Fruit fly (Drosophila melanogaster) whole organism, wandering third instar larva: Measurements from ENCODE around the gene CG6739.

Experiments
- Abd-B ChIP-seq: fragments of >200 bp; optimal IDR thresholded peaks from 2 replicates; lab custom pipeline; 2017; ENCODE audit warnings: missing biosample characterization, missing genetic modification characterization
- CG32264 ChIP-seq: fragments of 200-800 bp; sonication (Bioruptor generic); optimal IDR thresholded peaks from 2 replicates; lab custom pipeline; 2016; ENCODE audit warnings: missing biosample characterization, missing genetic modification characterization
- CG9705 ChIP-seq: fragments of 200-800 bp; sonication (Bioruptor generic); optimal IDR thresholded peaks from 2 replicates; lab custom pipeline; 2018; ENCODE audit warnings: missing biosample characterization, mild to moderate bottlenecking, missing genetic modification characterization
- CrebA ChIP-seq: fragments of 200-800 bp; sonication (Bioruptor generic); optimal IDR thresholded peaks from 2 replicates; lab custom pipeline; 2016; ENCODE audit warnings: missing biosample characterization, mild to moderate bottlenecking, missing genetic modification characterization, borderline replicate concordance
- Dfd ChIP-seq: fragments of >200 bp; optimal IDR thresholded peaks from 2 replicates; lab custom pipeline; 2017; ENCODE audit warnings: missing biosample characterization, missing genetic modification characterization
- Dif ChIP-seq: fragments of 200-275, 200-300 bp; sonication (Bioruptor generic); optimal IDR thresholded peaks from 2 replicates; lab custom pipeline; 2018; ENCODE audit warnings: missing biosample characterization, missing genetic modification characterization; ENCODE audit not compliant: partially characterized antibody
- GATAd ChIP-seq: sonication (Bioruptor generic); optimal IDR thresholded peaks from 2 replicates; lab custom pipeline; 2016; ENCODE audit warnings: missing biosample characterization, missing genetic modification characterization
- Hr78 ChIP-seq: fragments of >200 bp; optimal IDR thresholded peaks from 2 replicates; lab custom pipeline; 2017; ENCODE audit warnings: missing biosample characterization, missing genetic modification characterization
- Hr83 ChIP-seq: fragments of 200-300 bp; sonication (Bioruptor generic); optimal IDR thresholded peaks from 2 replicates; lab custom pipeline; 2016; ENCODE audit warnings: missing biosample characterization, mild to moderate bottlenecking, missing genetic modification characterization, moderate library complexity; ENCODE audit not compliant: poor library complexity, severe bottlenecking
- Mio ChIP-seq: sonication (Bioruptor generic); optimal IDR thresholded peaks from 2 replicates; lab custom pipeline; 2016; ENCODE audit warnings: missing biosample characterization, missing genetic modification characterization
- Myc ChIP-seq: fragments of >200 bp; optimal IDR thresholded peaks from 2 replicates; lab custom pipeline; 2017
- N ChIP-seq: fragments of >200 bp; optimal IDR thresholded peaks from 2 replicates; lab custom pipeline; 2018; ENCODE audit warnings: missing biosample characterization, missing external identifiers, missing genetic modification characterization
- OdsH ChIP-seq: fragments of 200-800 bp; sonication (Bioruptor generic); optimal IDR thresholded peaks from 2 replicates; lab custom pipeline; 2016; ENCODE audit warnings: missing biosample characterization, mild to moderate bottlenecking, missing genetic modification characterization
- Sp1 ChIP-seq: fragments of 200-800 bp; sonication (Bioruptor generic); optimal IDR thresholded peaks from 3 replicates; lab custom pipeline; 2019; ENCODE audit warnings: missing biosample characterization, mild to moderate bottlenecking, missing genetic modification characterization, moderate library complexity
- Vsx2 ChIP-seq: fragments of 200-300, 225-300 bp; sonication (Bioruptor generic); optimal IDR thresholded peaks from 2 replicates; lab custom pipeline; 2018; ENCODE audit warnings: missing biosample characterization, missing genetic modification characterization; ENCODE audit not compliant: partially characterized antibody
- br ChIP-seq: fragments of 200-800 bp; sonication (Bioruptor generic); optimal IDR thresholded peaks from 2 replicates; lab custom pipeline; 2016; ENCODE audit warnings: missing biosample characterization, missing genetic modification characterization
- brk ChIP-seq: fragments of 200-800 bp; sonication (Bioruptor generic); optimal IDR thresholded peaks from 2 replicates; lab custom pipeline; 2016; ENCODE audit warnings: missing biosample characterization, mild to moderate bottlenecking, missing genetic modification characterization
- dl ChIP-seq, 2 experiments: fragments of 175-275, 200-275 bp in 1 of 2; fragments of 200-275 bp in 1 of 2; sonication (Bioruptor generic); optimal IDR thresholded peaks; lab custom pipeline; 2018; ENCODE audit warnings: mild to moderate bottlenecking in 2 of 2, missing biosample characterization in 2 of 2, missing genetic modification characterization in 2 of 2, moderate library complexity in 2 of 2; ENCODE audit not compliant: partially characterized antibody in 2 of 2, insufficient read depth in 1 of 2
- dmrt93B ChIP-seq: fragments of 200-800 bp; sonication (Bioruptor generic); optimal IDR thresholded peaks from 2 replicates; lab custom pipeline; 2018; ENCODE audit warnings: missing biosample characterization, mild to moderate bottlenecking, missing genetic modification characterization
- dsf ChIP-seq: sonication (Bioruptor generic); optimal IDR thresholded peaks from 2 replicates; lab custom pipeline; 2016; ENCODE audit warnings: missing biosample characterization, missing genetic modification characterization, borderline replicate concordance
- ey ChIP-seq: fragments of 200-800 bp; sonication (Bioruptor generic); optimal IDR thresholded peaks from 2 replicates; lab custom pipeline; 2016; ENCODE audit warnings: missing biosample characterization, missing genetic modification characterization
- foxo ChIP-seq, 2 experiments: fragments of 200-800 bp; sonication (Bioruptor generic); optimal IDR thresholded peaks; 2 replicates in 1 of 2; 3 replicates in 1 of 2; lab custom pipeline; 2016 to 2017; ENCODE audit warnings: missing biosample characterization in 2 of 2, missing genetic modification characterization in 2 of 2
- fru ChIP-seq: fragments of 200-800 bp; sonication (Bioruptor generic); optimal IDR thresholded peaks from 3 replicates; lab custom pipeline; 2016; ENCODE audit warnings: missing biosample characterization, mild to moderate bottlenecking, missing genetic modification characterization
- jim ChIP-seq: fragments of 175-275, 200-325 bp; sonication (Bioruptor generic); optimal IDR thresholded peaks from 2 replicates; lab custom pipeline; 2016; ENCODE audit warnings: missing biosample characterization, mild to moderate bottlenecking, missing genetic modification characterization
- lola ChIP-seq: fragments of >200 bp; optimal IDR thresholded peaks from 2 replicates; lab custom pipeline; 2017; ENCODE audit warnings: missing biosample characterization, missing genetic modification characterization
- pan ChIP-seq: fragments of >200 bp; optimal IDR thresholded peaks from 2 replicates; lab custom pipeline; 2017
- psq ChIP-seq: fragments of 200-800 bp; sonication (Bioruptor generic); optimal IDR thresholded peaks from 3 replicates; lab custom pipeline; 2017; ENCODE audit warnings: missing biosample characterization, mild to moderate bottlenecking, missing genetic modification characterization, moderate library complexity
- rgr ChIP-seq: fragments of 200-800 bp; sonication (Bioruptor generic); optimal IDR thresholded peaks from 3 replicates; lab custom pipeline; 2016; ENCODE audit warnings: missing biosample characterization, mild to moderate bottlenecking, missing genetic modification characterization
- sage ChIP-seq: fragments of 200-800 bp; sonication (Bioruptor generic); optimal IDR thresholded peaks from 2 replicates; lab custom pipeline; 2016; ENCODE audit warnings: missing biosample characterization, mild to moderate bottlenecking, missing genetic modification characterization
- usp ChIP-seq: fragments of >200 bp; optimal IDR thresholded peaks from 2 replicates; lab custom pipeline; 2017; ENCODE audit warnings: missing biosample characterization, missing genetic modification characterization
- woc ChIP-seq: sonication (Bioruptor generic); optimal IDR thresholded peaks from 2 replicates; lab custom pipeline; 2016; ENCODE audit warnings: missing biosample characterization, mild to moderate bottlenecking, missing genetic modification characterization

CG6739 gene

DNA sequence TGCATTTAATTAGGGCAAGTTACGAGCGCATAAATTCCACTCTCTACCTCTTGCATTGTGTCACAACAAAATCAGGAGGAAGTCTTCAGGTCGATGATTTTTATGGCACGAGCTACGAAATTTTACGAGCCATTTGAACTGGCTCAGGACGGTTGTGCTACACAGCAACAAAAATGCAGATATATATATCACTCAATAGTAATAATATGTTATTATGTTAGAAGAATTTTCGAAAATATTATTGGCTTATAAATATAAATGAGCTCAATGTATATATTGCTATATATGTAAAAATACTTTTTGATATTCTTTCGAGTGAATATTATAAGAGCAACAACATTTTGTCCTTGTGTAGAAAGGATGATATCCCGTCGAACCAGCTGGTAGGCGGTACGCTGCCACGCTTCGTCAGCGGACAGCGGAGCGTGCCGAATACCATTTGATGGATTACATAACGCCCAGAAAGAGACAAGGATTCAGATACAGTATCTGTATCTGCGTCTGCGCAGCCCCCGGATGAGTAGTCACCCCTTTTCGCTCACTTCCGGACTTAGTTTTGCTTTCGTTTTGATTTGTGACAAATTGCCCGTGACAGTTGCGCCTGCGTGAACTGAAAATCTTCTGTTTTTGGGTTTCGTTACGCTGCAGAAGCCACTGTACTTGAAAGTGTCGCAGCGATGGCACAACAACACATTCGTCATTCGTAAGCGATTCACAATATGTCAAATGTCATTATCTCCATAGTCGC is 16.1 kb downstream of the CG6739 start:
- TF ChIP-seq Dfd (GFP tag; lab: Kevin White, UChicago) (no peak), Vsx2 (no peak), brk (GFP tag; lab: Kevin White, UChicago) (no peak), rgr (no peak), pan (lab: Kevin White, UChicago) (no peak), CrebA (GFP tag; lab: Kevin White, UChicago) (no peak), CG32264 (GFP tag; lab: Kevin White, UChicago) (no peak), psq (no peak), sage (GFP tag; lab: Kevin White, UChicago) (no peak), CG9705 (GFP tag; lab: Kevin White, UChicago) (no peak), lola (GFP tag; lab: Kevin White, UChicago) (no peak), OdsH (no peak), Abd-B (GFP tag; lab: Kevin White, UChicago) (no peak), woc (no peak), Sp1 (GFP tag; lab: Kevin White, UChicago) (no peak)

DNA sequence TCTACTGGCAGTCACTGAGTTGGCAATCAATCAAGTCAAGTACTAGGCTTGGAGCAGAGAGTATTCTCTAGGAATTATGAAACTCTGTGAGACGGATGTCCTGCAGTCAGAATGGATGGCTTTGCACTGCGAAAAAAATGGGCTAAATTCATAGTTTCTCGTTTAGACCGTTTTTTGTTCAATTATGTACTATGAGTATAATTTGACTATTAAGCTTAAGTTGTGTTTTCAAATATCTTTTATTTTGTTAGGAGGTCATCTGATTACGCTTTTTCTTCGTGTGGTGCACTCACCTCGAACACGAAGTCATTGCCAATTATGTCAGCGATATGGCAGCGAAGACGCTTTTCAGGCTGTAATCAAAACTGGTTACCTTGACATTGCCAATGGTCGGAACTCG is 19.3 kb downstream of the CG6739 start:
- TF ChIP-seq dsf (GFP tag; lab: Kevin White, UChicago) (no peak), pan (lab: Kevin White, UChicago) (no peak), Dfd (GFP tag; lab: Kevin White, UChicago) (no peak), lola (GFP tag; lab: Kevin White, UChicago) (no peak), Sp1 (GFP tag; lab: Kevin White, UChicago) (no peak), fru (GFP tag; lab: Kevin White, UChicago) (no peak), N (no peak), foxo (GFP tag; optimal IDR thresholded peaks at IDR 0.05; lab: Kevin White, UChicago) (no peak), Hr78 (no peak), usp (GFP tag; lab: Kevin White, UChicago) (no peak), jim (no peak), CG9705 (GFP tag; lab: Kevin White, UChicago) (no peak), dmrt93B (GFP tag; lab: Kevin White, UChicago) (no peak), brk (GFP tag; lab: Kevin White, UChicago) (no peak), Hr83 (no peak), Dif (GFP tag; lab: Kevin White, UChicago) (no peak), GATAd (GFP tag; lab: Kevin White, UChicago) (no peak), ey (GFP tag; lab: Kevin White, UChicago) (no peak), CG32264 (GFP tag; lab: Kevin White, UChicago) (no peak), Myc (lab: Kevin White, UChicago) (no peak)

DNA sequence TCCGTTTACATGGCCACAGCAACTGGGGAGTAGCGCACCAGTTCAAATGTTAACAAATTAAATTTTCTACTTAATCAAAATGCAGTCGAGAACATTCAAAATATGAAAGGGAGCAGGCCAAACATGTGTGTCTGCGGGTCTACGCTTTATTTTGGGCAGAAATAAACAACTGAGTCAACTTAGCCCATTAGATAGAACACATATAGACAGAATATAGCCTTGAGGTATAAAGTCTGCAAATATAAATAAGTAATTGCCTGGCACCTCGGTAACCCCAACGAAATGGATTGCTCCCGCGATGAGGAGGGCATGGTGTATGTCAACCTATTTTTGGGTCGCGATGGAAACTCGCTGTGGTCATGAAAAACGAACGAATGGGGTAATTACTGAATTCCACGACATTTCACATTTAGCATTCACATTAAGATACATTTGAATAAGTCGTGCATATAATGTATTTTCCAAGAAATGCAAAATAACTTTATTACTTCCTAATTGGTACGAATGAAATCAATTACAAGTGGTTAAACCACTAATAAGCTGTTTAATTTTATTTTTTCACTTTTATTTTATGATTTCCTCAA is 20.3 kb downstream of the CG6739 start:
- TF ChIP-seq br (no peak), fru (GFP tag; lab: Kevin White, UChicago) (no peak), Mio (GFP tag; lab: Kevin White, UChicago) (no peak), GATAd (GFP tag; lab: Kevin White, UChicago) (no peak)

DNA sequence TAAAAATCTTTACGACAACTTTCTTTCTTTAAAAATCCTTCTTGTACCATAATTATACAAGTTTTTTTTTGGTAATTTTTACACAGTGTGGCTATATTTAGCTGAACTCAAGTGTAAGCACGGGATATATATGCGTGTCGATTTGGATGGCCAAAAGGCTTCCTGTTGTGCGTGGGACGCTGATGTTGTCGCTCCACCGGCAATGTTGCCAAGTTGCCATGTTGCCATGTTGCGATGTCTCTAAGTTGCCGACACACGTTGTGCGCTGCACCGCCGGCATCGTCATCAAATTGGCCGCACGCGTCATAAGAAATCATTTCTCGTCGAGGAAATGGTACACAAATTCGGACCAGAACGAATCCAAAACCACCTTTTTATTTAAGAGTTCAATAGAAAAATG is 22.5 kb downstream of the CG6739 start:
- TF ChIP-seq Hr78 = no peak
- no peak for TF ChIP-seq CG9705 (GFP tag; lab: Kevin White, UChicago)
- no peak for TF ChIP-seq CrebA (GFP tag; lab: Kevin White, UChicago)
- no peak for TF ChIP-seq woc
- no peak for TF ChIP-seq jim
- TF ChIP-seq CG32264 (GFP tag; lab: Kevin White, UChicago) = no peak
- TF ChIP-seq br = no peak
- TF ChIP-seq ey (GFP tag; lab: Kevin White, UChicago) = no peak
- no peak for TF ChIP-seq dl (GFP tag; optimal IDR thresholded peaks at IDR 0.05; lab: Kevin White, UChicago; ENCODE audit: insufficient read depth in 1 of 2, partially characterized antibody in 2 of 2)
- no peak for TF ChIP-seq OdsH
- no peak for TF ChIP-seq Sp1 (GFP tag; lab: Kevin White, UChicago)
- TF ChIP-seq fru (GFP tag; lab: Kevin White, UChicago) = no peak
- no peak for TF ChIP-seq Dif (GFP tag; lab: Kevin White, UChicago)
